Worm (Caenorhabditis elegans) whole organism, young adult: ENCODE results near the gene del-8.

Source experiments
- F55B11.4 ChIP-seq: sonication (generic microtip); optimal IDR thresholded peaks from 2 replicates; lab custom pipeline; 2016; ENCODE audit warnings: missing compliant biosample characterization, missing genetic modification characterization, borderline replicate concordance; ENCODE audit not compliant: insufficient read depth
- ceh-27 ChIP-seq: fragments of 200-800 bp; sonication (Bioruptor generic); optimal IDR thresholded peaks from 2 replicates; lab custom pipeline; 2018; ENCODE audit warnings: mild to moderate bottlenecking, missing genetic modification characterization, moderate library complexity, missing compliant biosample characterization

- no peak for TF ChIP-seq F55B11.4 (tag; lab: Kevin White, UChicago)
- TF ChIP-seq ceh-27 (GFP tag; lab: Kevin White, UChicago) = no peak
Measured at ce11 chrX:9642775-9643461, 53.7 kb downstream of the del-8 start.
